Worm (Caenorhabditis elegans) whole organism, L4/young adult: ENCODE measurements around the gene F41G4.13.

Experiments
- W03F9.2 ChIP-seq: fragments of 150-350 bp; optimal IDR thresholded peaks from 2 replicates; lab custom pipeline; 2014; ENCODE audit warnings: missing biosample characterization, missing genetic modification characterization
- dao-5 ChIP-seq: sonication (generic microtip); optimal IDR thresholded peaks from 2 replicates; lab custom pipeline; 2016; ENCODE audit warnings: missing genotype, missing genetic modification characterization, moderate library complexity, missing compliant biosample characterization
- him-1 ChIP-seq: sonication (generic microtip); optimal IDR thresholded peaks from 2 replicates; lab custom pipeline; 2016; ENCODE audit warnings: missing genotype, missing genetic modification reagents, missing genetic modification characterization, missing compliant biosample characterization

F41G4.13 gene

ce11 chrX:16803545-16803944 lies 31.0 kb downstream of the F41G4.13 start:
- no peak for TF ChIP-seq W03F9.2 (tag; lab: Kevin White, UChicago)
- no peak for TF ChIP-seq him-1 (tag; lab: Kevin White, UChicago)

- peak; percentile 23 for TF ChIP-seq W03F9.2 (tag; lab: Kevin White, UChicago)
- TF ChIP-seq him-1 (tag; lab: Kevin White, UChicago): no peak
Measured at ce11 chrX:16799065-16799663, 35.4 kb downstream of the F41G4.13 start.

ce11 chrX:16798621-16799020 lies 36.0 kb downstream of the F41G4.13 start:
- TF ChIP-seq dao-5: no peak
- no peak for TF ChIP-seq W03F9.2 (tag; lab: Kevin White, UChicago)
- no peak for TF ChIP-seq him-1 (tag; lab: Kevin White, UChicago)

- TF ChIP-seq W03F9.2 (tag; lab: Kevin White, UChicago): peak; percentile 69
- no peak for TF ChIP-seq dao-5
- TF ChIP-seq him-1 (tag; lab: Kevin White, UChicago): peak; percentile 64
Measured at ce11 chrX:16796826-16797225, 37.8 kb downstream of the F41G4.13 start.

- TF ChIP-seq W03F9.2 (tag; lab: Kevin White, UChicago) (no peak), dao-5 (no peak), him-1 (tag; lab: Kevin White, UChicago) (no peak)
Measured at ce11 chrX:16795978-16796377, 38.6 kb downstream of the F41G4.13 start, which contains the start of gene aak-2. aak-2 (plus strand) TSS chrX:16796087.

ce11 chrX:16793470-16793869 lies 41.1 kb downstream of the F41G4.13 start:
- TF ChIP-seq W03F9.2 (tag; lab: Kevin White, UChicago): no peak
- no peak for TF ChIP-seq him-1 (tag; lab: Kevin White, UChicago)
- no peak for TF ChIP-seq dao-5

- no peak for TF ChIP-seq W03F9.2 (tag; lab: Kevin White, UChicago)
- TF ChIP-seq him-1 (tag; lab: Kevin White, UChicago): no peak
- TF ChIP-seq dao-5: no peak
Measured at ce11 chrX:16792700-16793176, 41.9 kb downstream of the F41G4.13 start, which contains the start of gene got-1.2. got-1.2 (minus strand) TSS chrX:16793126.

- TF ChIP-seq dao-5 (no peak), him-1 (tag; lab: Kevin White, UChicago) (no peak), W03F9.2 (tag; lab: Kevin White, UChicago) (no peak)
Measured at ce11 chrX:16787152-16787551, 47.4 kb downstream of the F41G4.13 start.

- no peak for TF ChIP-seq dao-5
- TF ChIP-seq W03F9.2 (tag; lab: Kevin White, UChicago): no peak
- TF ChIP-seq him-1 (tag; lab: Kevin White, UChicago): no peak
Measured at ce11 chrX:16786021-16786488, 48.5 kb downstream of the F41G4.13 start, which contains the start of gene T01C8.2. T01C8.2 (plus strand) TSS chrX:16786438.

ce11 chrX:16784038-16784437 lies 50.6 kb downstream of the F41G4.13 start:
- TF ChIP-seq him-1 (tag; lab: Kevin White, UChicago) (no peak), W03F9.2 (tag; lab: Kevin White, UChicago) (no peak), dao-5 (no peak)
